Fruit fly (Drosophila melanogaster) whole organism, larva: Measurements from ENCODE around the gene Muted.

Source experiments
- noc ChIP-seq: fragments of 200-800 bp; sonication (Bioruptor generic); optimal IDR thresholded peaks from 3 replicates; lab custom pipeline; 2019; ENCODE audit warnings: missing biosample characterization, mild to moderate bottlenecking, missing genetic modification characterization, moderate library complexity

Gene Muted

DNA sequence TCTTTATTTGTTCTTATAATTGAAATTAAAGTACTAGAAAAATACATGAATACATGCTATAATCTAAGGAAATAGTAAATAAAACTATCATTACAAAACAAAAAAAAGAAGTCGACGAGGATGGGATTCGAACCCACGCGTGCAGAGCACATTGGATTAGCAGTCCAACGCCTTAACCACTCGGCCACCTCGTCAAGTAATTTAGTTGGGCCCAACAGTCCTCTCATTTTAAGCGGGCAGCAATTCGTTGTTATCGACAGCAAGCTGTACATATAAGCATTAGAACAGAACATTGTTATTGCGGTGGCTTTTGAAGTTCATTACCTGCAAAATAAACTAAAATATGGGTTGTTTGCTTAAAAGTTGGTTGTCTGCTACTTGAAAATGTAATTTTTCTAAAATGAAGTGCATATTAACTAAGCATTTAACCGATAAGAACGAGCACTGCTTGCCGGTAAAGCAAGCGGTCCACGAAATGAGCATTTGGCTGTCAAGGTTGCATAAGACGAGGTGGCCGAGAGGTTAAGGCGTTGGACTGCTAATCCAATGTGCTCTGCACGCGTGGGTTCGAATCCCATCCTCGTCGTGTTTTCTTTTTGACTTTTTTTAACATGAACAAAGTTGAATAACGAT, 34.8 kb downstream of the Muted start:
- TF ChIP-seq noc: no peak

DNA sequence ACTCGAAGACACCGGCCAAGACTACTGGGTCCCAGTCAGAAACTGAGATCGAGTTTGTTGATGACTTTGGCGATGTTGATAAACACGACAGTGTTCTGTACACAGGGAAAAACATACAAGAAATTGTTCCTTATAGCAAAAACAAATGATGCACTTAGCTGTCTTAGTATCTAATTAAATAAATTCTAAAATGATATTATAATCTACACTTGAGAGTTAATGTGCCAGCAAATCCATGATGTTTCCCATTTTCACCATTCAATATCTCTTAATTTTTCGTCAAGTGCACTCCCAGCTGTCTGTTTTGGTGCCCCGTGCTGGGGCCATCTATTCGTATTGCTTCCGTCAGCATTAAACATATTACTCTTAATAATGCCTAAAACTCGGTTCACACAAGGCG, 37.8 kb downstream of the Muted start:
- no peak for TF ChIP-seq noc

DNA sequence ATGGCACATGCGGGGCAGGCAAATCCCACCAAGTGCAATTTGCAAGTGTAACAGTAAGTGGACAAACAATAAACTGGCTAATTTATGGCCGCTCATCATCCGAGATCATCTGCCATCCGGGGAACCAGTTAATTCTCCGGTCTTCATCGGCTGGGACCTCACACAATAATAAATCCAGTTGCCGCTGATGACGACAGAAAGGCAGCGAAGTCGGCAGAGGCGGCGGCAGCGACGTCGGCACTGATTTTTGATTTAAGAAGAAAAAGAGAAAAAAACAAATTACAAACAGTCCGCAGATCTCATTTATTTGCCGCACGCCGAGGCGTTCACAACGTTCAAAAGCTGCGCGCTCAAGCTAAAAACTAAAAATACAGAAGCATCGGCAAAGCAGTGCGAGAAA, 39.9 kb downstream of the Muted start, which contains the start of gene CG13856:
CG13856 (plus strand) TSS at position 301 of the 400 bp plus-strand sequence.
- TF ChIP-seq noc: no peak

DNA sequence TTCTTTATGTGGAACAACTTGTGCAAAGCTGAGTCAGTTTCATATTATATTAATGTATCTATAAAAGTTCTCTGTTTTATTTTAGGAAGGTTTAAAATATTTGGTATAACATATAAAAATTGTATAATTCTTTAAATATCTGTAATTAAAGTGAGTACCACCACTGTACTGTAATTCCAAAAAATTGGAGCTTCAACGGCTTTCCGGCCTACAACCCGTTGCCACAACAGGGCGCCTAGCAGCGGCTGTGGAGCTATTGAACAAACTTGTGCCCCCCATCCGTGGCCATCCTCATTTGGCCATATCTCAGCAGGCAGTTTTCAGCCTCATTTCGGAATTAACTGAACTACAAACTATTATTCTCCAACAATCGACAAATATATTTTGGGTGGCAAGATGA, 43.2 kb downstream of the Muted start, which contains the start of gene CG13855:
CG13855 (plus strand) TSS at position 301 of the 400 bp plus-strand sequence.
- no peak for TF ChIP-seq noc

DNA sequence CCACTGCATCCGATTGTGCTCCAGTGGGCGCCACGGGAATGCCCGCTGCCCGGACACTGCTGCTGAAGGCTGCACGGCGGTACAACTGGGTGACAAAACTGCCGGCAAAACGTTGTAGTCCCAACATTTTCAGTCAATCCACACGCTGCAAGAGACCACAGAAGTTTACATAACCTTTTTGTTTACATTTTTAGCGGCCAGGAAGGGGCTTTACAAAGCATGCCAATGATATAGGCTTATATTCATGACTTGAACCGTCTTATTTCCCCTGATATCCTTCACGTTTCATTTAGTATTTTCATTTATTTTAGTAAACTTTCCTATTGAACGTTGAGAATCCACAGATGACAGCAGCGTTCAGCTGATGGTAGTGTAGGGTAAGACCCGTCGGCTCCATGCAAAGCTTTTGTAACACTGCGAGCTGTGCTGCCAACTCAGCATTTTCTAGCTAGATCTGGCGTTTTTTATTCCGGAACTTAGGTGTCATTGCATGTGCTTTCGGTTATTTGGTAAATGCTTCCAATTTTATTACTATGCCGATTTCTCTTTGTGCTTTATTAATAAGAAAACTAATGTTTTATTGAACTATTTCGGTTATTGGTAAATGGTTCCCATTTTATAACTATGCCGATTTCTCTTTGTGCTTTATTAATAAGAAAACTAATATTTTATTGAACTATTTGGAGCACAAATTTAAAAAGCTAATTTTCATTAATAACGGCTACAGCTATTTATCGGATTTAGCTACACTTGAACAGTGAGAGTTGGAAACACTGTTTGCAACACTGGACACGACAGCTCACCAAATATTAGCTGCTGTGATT, 48.3 kb downstream of the Muted start, which contains the start of the genes CG13850 and lqfR:
CG13850 (minus strand) TSS at position 379 of the 824 bp plus-strand sequence.
lqfR (plus strand) TSS at position 765 of the 824 bp plus-strand sequence.
- TF ChIP-seq noc: peak; percentile 66

DNA sequence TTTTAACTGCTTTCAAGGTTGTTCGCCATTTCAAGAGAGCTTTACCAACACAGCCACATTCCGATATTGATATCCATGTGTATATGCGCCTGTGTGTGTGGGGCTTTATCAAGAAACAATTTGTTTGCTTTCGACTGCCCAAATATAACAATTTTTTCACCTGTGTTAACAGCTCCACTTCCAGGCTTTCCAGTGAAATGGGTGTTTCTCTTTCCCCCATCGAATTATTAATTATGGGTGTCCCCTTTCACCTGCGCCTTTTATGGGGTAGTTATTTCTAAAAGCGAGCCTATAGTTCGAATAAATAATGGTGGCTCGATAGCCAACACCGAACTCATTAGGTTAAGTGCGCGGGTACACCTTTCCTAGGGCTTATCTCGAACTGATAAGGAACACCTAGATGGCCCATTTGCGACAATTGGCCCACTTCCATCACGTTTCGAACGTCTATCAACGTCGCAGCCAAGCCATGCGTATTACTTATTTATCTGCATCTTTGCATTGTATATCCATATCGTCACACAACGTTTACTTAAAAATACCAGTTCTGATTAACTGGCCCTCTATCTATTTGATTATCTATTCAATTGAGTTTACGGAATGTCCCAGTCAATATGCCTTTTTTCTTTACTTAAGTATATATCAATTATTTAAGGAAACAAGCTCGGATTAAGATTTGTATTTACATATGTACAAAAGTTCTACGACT, 49.6 kb downstream of the Muted start:
- peak; percentile 30 for TF ChIP-seq noc
